Fruit fly (Drosophila melanogaster): Measurements from ENCODE around the gene Culd.

dm6 chr3L:8328283-8328682 is 27.8 kb downstream of the Culd start, which contains the start of gene CG34462:
- no peak for TF ChIP-seq usp (GFP tag; optimal IDR thresholded peaks at IDR 0.05)
- TF ChIP-seq Dll (optimal IDR thresholded peaks at IDR 0.05): no peak
- TF ChIP-seq CG8478 (optimal IDR thresholded peaks at IDR 0.05): no peak
- TF ChIP-seq EcR (GFP tag; optimal IDR thresholded peaks at IDR 0.05): no peak
- no peak for TF ChIP-seq psq (optimal IDR thresholded peaks at IDR 0.05)
- no peak for TF ChIP-seq pan (optimal IDR thresholded peaks at IDR 0.05)

Data from whole organism.